Fruit fly (Drosophila melanogaster) Kc167 (cell line): Measurements from ENCODE around the gene CG18269.

Experiments used
- h ChIP-seq: fragments of >200 bp; optimal IDR thresholded peaks from 3 replicates; lab custom pipeline; 2018; ENCODE audit warnings: missing external identifiers
- insv ChIP-seq: fragments of >200 bp; optimal IDR thresholded peaks from 3 replicates; lab custom pipeline; 2018; ENCODE audit warnings: missing external identifiers
- ttk ChIP-seq: sonication (Bioruptor generic); optimal IDR thresholded peaks from 2 replicates; lab custom pipeline; 2017; ENCODE audit warnings: missing external identifiers

DNA sequence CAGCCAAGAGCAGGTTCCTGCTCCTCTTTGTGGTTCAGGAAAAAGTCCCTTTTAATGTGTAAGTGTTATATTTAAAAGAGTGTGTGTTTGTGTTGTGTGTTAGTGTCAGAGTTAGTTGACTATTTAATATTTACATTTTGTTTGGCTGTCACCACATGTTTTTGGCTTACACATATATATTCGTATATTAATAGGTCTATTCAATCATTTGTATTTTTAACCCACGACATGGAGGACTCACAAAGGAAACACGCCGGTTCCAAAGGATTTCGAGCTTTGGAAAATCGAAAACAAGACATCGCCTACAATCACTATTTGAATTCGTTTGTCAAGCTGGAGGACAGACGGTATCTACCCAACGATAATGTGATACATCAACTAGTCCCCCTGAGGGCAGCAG lies 2.1 kb downstream of the CG18269 start, which contains the start of the genes CG14013 and CG14017:
- no peak for TF ChIP-seq ttk (lab: Kevin White, UChicago)
- TF ChIP-seq insv, result no peak
- TF ChIP-seq h (lab: Kevin White, UChicago), result no peak
